Worm (Caenorhabditis elegans): ENCODE results near the gene ZK1010.8.

The ZK1010.8 gene

DNA sequence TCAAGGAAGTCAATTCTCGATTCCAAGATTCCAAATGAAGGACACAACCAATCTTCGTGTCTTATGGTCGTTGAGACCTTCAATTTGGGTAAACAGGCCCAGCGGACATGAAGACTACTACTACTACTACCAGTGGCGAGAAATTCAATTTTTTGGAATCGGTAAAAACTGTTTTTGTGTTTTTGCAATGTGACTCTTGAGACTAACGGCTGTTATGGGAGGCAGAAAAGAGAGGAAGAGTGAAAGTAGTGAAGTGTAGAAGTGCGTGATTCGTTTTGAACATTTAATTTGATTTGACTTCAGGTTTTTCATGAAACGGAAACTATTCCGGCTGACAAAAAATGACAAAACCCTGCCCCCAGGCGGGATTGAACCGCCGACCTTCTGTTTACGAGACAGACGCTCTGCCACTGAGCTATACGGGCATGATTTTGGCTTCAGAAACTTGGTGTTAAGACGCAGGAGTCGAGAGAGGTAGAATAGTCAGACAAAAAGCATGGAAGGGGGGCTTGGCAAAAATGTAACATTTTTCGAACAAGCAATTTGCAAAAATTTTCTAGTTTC, 15.4 kb upstream of the ZK1010.8 start (continued):
- TF ChIP-seq F44E2.7 (GFP tag; IDR thresholded peaks at IDR 0.05) (0 out of 2 replicates have a peak, but pooled peaks have one; percentile 26), dve-1 (tag; optimal IDR thresholded peaks at IDR 0.05; ENCODE audit: insufficient read depth) (peak; percentile 65), dmd-6 (GFP tag; IDR thresholded peaks at IDR 0.05) (peak; percentile 66), tag-97 (GFP tag; IDR thresholded peaks at IDR 0.05) (no peak), ceh-32 (tag; optimal IDR thresholded peaks at IDR 0.05; ENCODE audit: poor library complexity) (no peak), Y105C5A.15 (GFP tag; IDR thresholded peaks at IDR 0.05) (peak; percentile 72; the same call in 1 of the 2 replicates), lin-1 (GFP tag; IDR thresholded peaks at IDR 0.05) (0 out of 2 replicates have a peak, but pooled peaks have one; percentile 16), nhr-77 (tag; optimal IDR thresholded peaks at IDR 0.05) (no peak), hlh-11 (tag; optimal IDR thresholded peaks at IDR 0.05) (peak; percentile 54), lim-7 (GFP tag; IDR thresholded peaks at IDR 0.05) (peak; percentile 74), aly-2 (tag; optimal IDR thresholded peaks at IDR 0.05) (no peak), nhr-48 (tag; optimal IDR thresholded peaks at IDR 0.05) (peak; percentile 62), zip-11 (GFP tag; IDR thresholded peaks at IDR 0.05) (no peak), zfp-2 (tag; optimal IDR thresholded peaks at IDR 0.05) (no peak), mxl-2 (GFP tag; conservative IDR thresholded peaks at IDR 0.05) (peak; percentile 53; the same call in 1 of the 2 replicates), T26A8.4 (GFP tag; IDR thresholded peaks at IDR 0.05) (peak; percentile 83), saeg-2 (GFP tag; IDR thresholded peaks at IDR 0.05) (peak; percentile 65), T20F7.1 (GFP tag; optimal IDR thresholded peaks at IDR 0.05) (no peak), F37D6.2 (tag; optimal IDR thresholded peaks at IDR 0.05) (peak; percentile 1), spr-3 (GFP tag; optimal IDR thresholded peaks at IDR 0.05) (peak; percentile 25), mxl-3 (GFP tag; optimal IDR thresholded peaks at IDR 0.05) (peak; percentile 40), ctbp-1 (GFP tag; IDR thresholded peaks at IDR 0.05) (peak; percentile 75; the same call in 1 of the 2 replicates), nhr-237 (tag; optimal IDR thresholded peaks at IDR 0.05) (no peak), snpc-1.2 (GFP tag; IDR thresholded peaks at IDR 0.05) (peak; percentile 57; the same call in 1 of the 2 replicates), lsy-2 (tag; optimal IDR thresholded peaks at IDR 0.05) (peak in 1 of 2 experiments; percentile 64), mdl-1 (tag; optimal IDR thresholded peaks at IDR 0.05) (peak in 1 of 2 experiments; percentile 30), Y48G9A.11 (GFP tag; IDR thresholded peaks at IDR 0.05) (peak; percentile 76), jun-1 (tag; optimal IDR thresholded peaks at IDR 0.05) (no peak), nhr-28 (tag; optimal IDR thresholded peaks at IDR 0.05) (no peak), ceh-62 (tag; optimal IDR thresholded peaks at IDR 0.05) (no peak), mdt-29 (GFP tag; IDR thresholded peaks at IDR 0.05) (0 out of 2 replicates have a peak, but pooled peaks have one; percentile 22), R02D3.7 (tag; optimal IDR thresholded peaks at IDR 0.05) (no peak), ces-1 (GFP tag; optimal IDR thresholded peaks at IDR 0.05) (no peak), ztf-7 (tag; optimal IDR thresholded peaks at IDR 0.05) (peak; percentile 50), lin-13 (GFP tag; optimal IDR thresholded peaks at IDR 0.05) (peak; percentile 3), vab-7 (GFP tag; IDR thresholded peaks at IDR 0.05) (peak; percentile 79), mep-1 (tag; optimal IDR thresholded peaks at IDR 0.05) (peak; percentile 60), nhr-41 (GFP tag; IDR thresholded peaks at IDR 0.05) (0 out of 2 replicates have a peak, but pooled peaks have one; percentile 20), lin-15B (tag; optimal IDR thresholded peaks at IDR 0.05) (no peak), unc-130 (GFP tag; optimal IDR thresholded peaks at IDR 0.05) (peak; percentile 4), F10B5.3 (tag; optimal IDR thresholded peaks at IDR 0.05) (no peak), nhr-111 (GFP tag; optimal IDR thresholded peaks at IDR 0.05) (peak; percentile 47), hmg-1.1 (GFP tag; IDR thresholded peaks at IDR 0.05) (peak; percentile 85), arid-1 (GFP tag; conservative IDR thresholded peaks at IDR 0.05) (peak; percentile 69; the same call in 1 of the 2 replicates), gei-8 (GFP tag; optimal IDR thresholded peaks at IDR 0.05) (no peak), madf-5 (GFP tag; IDR thresholded peaks at IDR 0.05) (peak; percentile 40 to 79; a peak in 2 of 4 replicates), ZK337.2 (GFP tag; IDR thresholded peaks at IDR 0.05) (peak; percentile 77), ceh-44 (GFP tag; IDR thresholded peaks at IDR 0.05) (peak; percentile 58; the same call in 1 of the 2 replicates), F26F4.8 (GFP tag; conservative IDR thresholded peaks at IDR 0.05) (peak; percentile 73; the same call in 1 of the 2 replicates), rbr-2 (tag; optimal IDR thresholded peaks at IDR 0.05) (peak; percentile 30)
